Fruit fly (Drosophila melanogaster): ENCODE results near the gene Exo70.

DNA sequence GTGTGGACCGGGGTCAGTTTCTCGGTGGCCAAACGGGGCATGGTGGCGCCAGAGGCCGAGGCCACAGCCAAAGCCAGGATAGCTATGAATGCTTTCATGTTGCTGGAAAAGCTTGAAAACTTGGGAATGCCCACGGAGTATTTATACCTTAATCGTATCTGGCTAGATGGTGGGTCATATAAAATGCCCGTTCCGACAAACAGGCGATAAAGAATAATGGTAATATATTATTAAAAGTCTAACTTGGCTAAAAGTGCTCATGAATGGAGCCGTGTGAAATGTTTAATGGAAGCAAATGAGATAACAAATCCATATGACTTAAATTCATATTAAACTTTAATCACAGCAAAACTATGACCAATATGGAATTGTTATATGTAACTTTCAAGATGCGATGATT, 18.1 kb upstream of the Exo70 start, which contains the start of gene Jon66Cii:
- TF ChIP-seq CG4496 (GFP tag; IDR thresholded peaks at IDR 0.05) (no peak), CG34367 (tag; optimal IDR thresholded peaks at IDR 0.05) (no peak), gl (tag; optimal IDR thresholded peaks at IDR 0.05) (no peak), Ets98B (GFP tag; IDR thresholded peaks at IDR 0.05) (no peak), EcR (GFP tag; optimal IDR thresholded peaks at IDR 0.05) (no peak), CG10348 (GFP tag; IDR thresholded peaks at IDR 0.05) (no peak), CG8301 (tag; optimal IDR thresholded peaks at IDR 0.05) (no peak), Pif1B (GFP tag; optimal IDR thresholded peaks at IDR 0.05) (no peak), CG15710 (tag; optimal IDR thresholded peaks at IDR 0.05) (no peak), rn (GFP tag; IDR thresholded peaks at IDR 0.05) (no peak), fd96Ca (GFP tag; IDR thresholded peaks at IDR 0.05) (no peak)
